Worm (Caenorhabditis elegans) whole organism, early embryonic: ENCODE measurements around the gene F25H9.6.

Experiments
- ama-1 ChIP-seq: fragments of 150-350 bp; optimal IDR thresholded peaks from 2 replicates; lab custom pipeline; 2014
- tra-4 ChIP-seq: sonication (generic microtip); optimal IDR thresholded peaks from 2 replicates; lab custom pipeline; 2017; ENCODE audit warnings: missing genetic modification characterization, missing compliant biosample characterization

- TF ChIP-seq ama-1 (no peak), tra-4 (tag; lab: Kevin White, UChicago) (no peak)
These were observed 26.5 kb downstream of the F25H9.6 start, which contains the start of gene col-162 for ce11 chrV:13441661-13442060.
